Worm (Caenorhabditis elegans) whole organism, L1 larva: ENCODE results near the gene ceh-53.

Experiments used
- C16A3.4 ChIP-seq: fragments of 150-350 bp; optimal IDR thresholded peaks from 2 replicates; lab custom pipeline; 2014; ENCODE audit warnings: missing biosample characterization, missing genetic modification characterization
- F16B12.6 ChIP-seq: fragments of 150-350 bp; optimal IDR thresholded peaks from 2 replicates; lab custom pipeline; 2014; ENCODE audit warnings: missing biosample characterization, missing genetic modification characterization
- Y116A8C.19 ChIP-seq: sonication (generic microtip); optimal IDR thresholded peaks from 2 replicates; lab custom pipeline; 2016; ENCODE audit warnings: missing compliant biosample characterization, missing genetic modification characterization, borderline replicate concordance
- aha-1 ChIP-seq: fragments of 150-350 bp; optimal IDR thresholded peaks from 2 replicates; lab custom pipeline; 2014; ENCODE audit warnings: missing biosample characterization, missing genetic modification characterization
- alr-1 ChIP-seq: fragments of 200-800 bp; sonication (Bioruptor generic); optimal IDR thresholded peaks from 2 replicates; lab custom pipeline; 2018; ENCODE audit warnings: borderline replicate concordance, mild to moderate bottlenecking, missing genetic modification characterization, missing compliant biosample characterization
- blmp-1 ChIP-seq: fragments of 150-350 bp; optimal IDR thresholded peaks from 2 replicates; lab custom pipeline; 2014; ENCODE audit warnings: missing biosample characterization, missing genetic modification characterization
- ceh-8 ChIP-seq: fragments of 200-800 bp; sonication (Bioruptor generic); optimal IDR thresholded peaks from 2 replicates; lab custom pipeline; 2018; ENCODE audit warnings: mild to moderate bottlenecking, missing genetic modification characterization, moderate library complexity, missing compliant biosample characterization
- ceh-82 ChIP-seq, 3 experiments: fragments of 150-350 bp in 1 of 3; sonication (generic microtip) in 2 of 3; optimal IDR thresholded peaks; 2 replicates each; lab custom pipeline; 2014 to 2017; ENCODE audit warnings: missing biosample characterization in 3 of 3, missing genetic modification characterization in 3 of 3
- ceh-88 ChIP-seq: fragments of 200-800 bp; sonication (Bioruptor generic); IDR thresholded peaks from 2 replicates; pipeline ENCODE4 v1.3.6; 2022; ENCODE audit warnings: missing genetic modification characterization, missing compliant biosample characterization
- dsc-1 ChIP-seq: sonication (generic microtip); optimal IDR thresholded peaks from 2 replicates; lab custom pipeline; 2016; ENCODE audit warnings: mild to moderate bottlenecking, missing genetic modification characterization, missing compliant biosample characterization
- efl-1 ChIP-seq, 4 experiments: fragments of 150-350 bp; optimal IDR thresholded peaks in 3 of 4; peaks in 1 of 4; 1 replicate in 1 of 4; 2 replicates in 3 of 4; lab custom pipeline; 2014; ENCODE audit warnings: missing biosample characterization in 2 of 4, missing genetic modification characterization in 2 of 4, missing genetic modification reagents in 2 of 4
- efl-3 ChIP-seq: fragments of 200-800 bp; sonication (Bioruptor generic); optimal IDR thresholded peaks from 2 replicates; lab custom pipeline; 2018; ENCODE audit warnings: mild to moderate bottlenecking, missing genetic modification characterization, missing compliant biosample characterization
- elt-2 ChIP-seq: sonication (generic microtip); optimal IDR thresholded peaks from 2 replicates; lab custom pipeline; 2016; ENCODE audit warnings: missing genetic modification characterization, mild to moderate bottlenecking, inconsistent platforms, missing compliant biosample characterization, missing genetic modification reagents
- elt-3 ChIP-seq, 6 experiments: fragments of 150-350 bp in 1 of 6; sonication (generic microtip); optimal IDR thresholded peaks; 2 replicates each; lab custom pipeline; 2017 to 2018; ENCODE audit warnings: missing biosample characterization in 6 of 6, missing genetic modification characterization in 6 of 6, inconsistent platforms in 1 of 6
- fkh-4 ChIP-seq: sonication (generic microtip); optimal IDR thresholded peaks from 2 replicates; lab custom pipeline; 2016; ENCODE audit warnings: missing compliant biosample characterization, missing genetic modification characterization, borderline replicate concordance
- fkh-8 ChIP-seq: sonication (generic microtip); optimal IDR thresholded peaks from 2 replicates; lab custom pipeline; 2016; ENCODE audit warnings: mild to moderate bottlenecking, missing genetic modification characterization, missing compliant biosample characterization
- grh-1 ChIP-seq: fragments of 200-800 bp; sonication (Bioruptor generic); IDR thresholded peaks from 2 replicates; pipeline ENCODE4 v1.3.6; 2022; ENCODE audit warnings: missing genetic modification reagents, missing genetic modification characterization, missing compliant biosample characterization
- hpl-2 ChIP-seq: fragments of 150-350 bp; optimal IDR thresholded peaks from 2 replicates; lab custom pipeline; 2014; ENCODE audit warnings: missing biosample characterization, missing genetic modification reagents, missing genetic modification characterization
- irx-1 ChIP-seq: sonication (generic microtip); optimal IDR thresholded peaks from 2 replicates; lab custom pipeline; 2016; ENCODE audit warnings: missing genetic modification characterization, missing compliant biosample characterization
- lin-13 ChIP-seq: fragments of 150-350 bp; optimal IDR thresholded peaks from 2 replicates; lab custom pipeline; 2014; ENCODE audit warnings: missing biosample characterization, missing genetic modification reagents, missing genetic modification characterization
- lin-15B ChIP-seq: fragments of 150-350 bp; sonication (generic microtip); optimal IDR thresholded peaks from 3 replicates; lab custom pipeline; 2014; ENCODE audit warnings: missing biosample characterization, missing genetic modification characterization
- lsy-2 ChIP-seq, 2 experiments: fragments of 150-350 bp; optimal IDR thresholded peaks; 2 replicates each; lab custom pipeline; 2014; ENCODE audit warnings: missing biosample characterization in 2 of 2, missing genetic modification characterization in 2 of 2
- mab-9 ChIP-seq: fragments of 200-800 bp; sonication (Bioruptor generic); IDR thresholded peaks from 2 replicates; pipeline ENCODE4 v1.3.6; 2022; ENCODE audit warnings: missing genetic modification reagents, missing genetic modification characterization, missing compliant biosample characterization
- mdl-1 ChIP-seq, 2 experiments: fragments of 150-350 bp; optimal IDR thresholded peaks; 2 replicates each; lab custom pipeline; 2014 to 2017; ENCODE audit warnings: missing biosample characterization in 2 of 2, missing genetic modification characterization in 2 of 2, inconsistent platforms in 1 of 2
- mef-2 ChIP-seq: fragments of 150-350 bp; optimal IDR thresholded peaks from 2 replicates; lab custom pipeline; 2014; ENCODE audit warnings: missing biosample characterization, missing genetic modification characterization
- mep-1 ChIP-seq: fragments of 150-350 bp; optimal IDR thresholded peaks from 2 replicates; lab custom pipeline; 2014; ENCODE audit warnings: missing biosample characterization, missing genetic modification characterization
- nhr-11 ChIP-seq: fragments of 150-350 bp; optimal IDR thresholded peaks from 2 replicates; lab custom pipeline; 2014; ENCODE audit warnings: missing biosample characterization, missing genetic modification characterization
- nhr-12 ChIP-seq: sonication (generic microtip); optimal IDR thresholded peaks from 2 replicates; lab custom pipeline; 2017; ENCODE audit warnings: missing biosample characterization, missing genetic modification characterization
- nhr-20 ChIP-seq: sonication (generic microtip); optimal IDR thresholded peaks from 2 replicates; lab custom pipeline; 2016; ENCODE audit warnings: mild to moderate bottlenecking, missing genetic modification characterization, missing compliant biosample characterization
- nhr-28 ChIP-seq: fragments of 150-350 bp; optimal IDR thresholded peaks from 2 replicates; lab custom pipeline; 2014; ENCODE audit warnings: missing biosample characterization, missing genetic modification characterization
- nhr-71 ChIP-seq: sonication (generic microtip); optimal IDR thresholded peaks from 2 replicates; lab custom pipeline; 2016; ENCODE audit warnings: mild to moderate bottlenecking, missing genetic modification characterization, moderate library complexity, missing compliant biosample characterization
- nhr-77 ChIP-seq: fragments of 150-350 bp; optimal IDR thresholded peaks from 2 replicates; lab custom pipeline; 2014; ENCODE audit warnings: missing biosample characterization, missing genetic modification characterization
- nhr-90 ChIP-seq: sonication (generic microtip); optimal IDR thresholded peaks from 2 replicates; lab custom pipeline; 2016; ENCODE audit warnings: mild to moderate bottlenecking, missing genetic modification characterization, missing compliant biosample characterization; ENCODE audit not compliant: poor library complexity
- pag-3 ChIP-seq: sonication (generic microtip); optimal IDR thresholded peaks from 2 replicates; lab custom pipeline; 2017; ENCODE audit warnings: missing genetic modification characterization, mild to moderate bottlenecking, missing compliant biosample characterization, antibody characterized with exemption, borderline replicate concordance; ENCODE audit not compliant: insufficient read depth
- skn-1 ChIP-seq: fragments of 150-350 bp; optimal IDR thresholded peaks from 2 replicates; lab custom pipeline; 2014; ENCODE audit warnings: missing biosample characterization, missing genetic modification characterization
- snpc-4 ChIP-seq: fragments of 150-350 bp; optimal IDR thresholded peaks from 2 replicates; lab custom pipeline; 2014; ENCODE audit warnings: missing biosample characterization, missing genetic modification characterization
- sox-4 ChIP-seq: sonication (generic microtip); optimal IDR thresholded peaks from 2 replicates; lab custom pipeline; 2016; ENCODE audit warnings: missing genetic modification characterization, missing compliant biosample characterization
- sptf-1 ChIP-seq: fragments of 150-350 bp; optimal IDR thresholded peaks from 2 replicates; lab custom pipeline; 2014; ENCODE audit warnings: missing biosample characterization, missing genetic modification characterization
- tbx-2 ChIP-seq: sonication (generic microtip); optimal IDR thresholded peaks from 2 replicates; lab custom pipeline; 2016; ENCODE audit warnings: missing genetic modification characterization, missing compliant biosample characterization
- unc-130 ChIP-seq: fragments of 150-350 bp; optimal IDR thresholded peaks from 2 replicates; lab custom pipeline; 2017; ENCODE audit warnings: missing biosample characterization, missing genetic modification characterization, inconsistent platforms
- unc-30 ChIP-seq: sonication (generic microtip); optimal IDR thresholded peaks from 2 replicates; lab custom pipeline; 2017; ENCODE audit warnings: missing biosample characterization, missing genetic modification characterization
- unc-86 ChIP-seq: sonication (generic microtip); optimal IDR thresholded peaks from 2 replicates; lab custom pipeline; 2016; ENCODE audit warnings: missing genetic modification characterization, missing compliant biosample characterization
- xbp-1 ChIP-seq: sonication (generic microtip); optimal IDR thresholded peaks from 2 replicates; lab custom pipeline; 2016; ENCODE audit warnings: missing genetic modification characterization, missing compliant biosample characterization

Gene ceh-53

ce11 chrIV:3515412-3516046 is 17.5 kb downstream of the ceh-53 start (continued):
- TF ChIP-seq nhr-90, result no peak
- peak; percentile 66 for TF ChIP-seq nhr-71 (tag; lab: Kevin White, UChicago)
- peak; percentile 42 for TF ChIP-seq nhr-20 (tag; lab: Kevin White, UChicago)
- no peak for TF ChIP-seq elt-2
- peak; percentile 25 for TF ChIP-seq mep-1 (tag; lab: Kevin White, UChicago)
- peak; percentile 61 to 71 for TF ChIP-seq efl-1 (optimal IDR thresholded peaks at IDR 0.05; lab: Kevin White, UChicago)
- peak; percentile 49 to 96 for TF ChIP-seq efl-1 (GFP tag; optimal IDR thresholded peaks at IDR 0.05 in 1 of 2; lab: Kevin White, UChicago)
- peak; percentile 58 to 83 (median 59) for TF ChIP-seq ceh-82 (tag; optimal IDR thresholded peaks at IDR 0.05; lab: Kevin White, UChicago)
- TF ChIP-seq unc-130 (tag; lab: Kevin White, UChicago), result no peak
- TF ChIP-seq hpl-2 (GFP tag; lab: Kevin White, UChicago), result no peak
- TF ChIP-seq tbx-2 (tag; lab: Kevin White, UChicago), result peak; percentile 38
- peak; percentile 34 to 70 for TF ChIP-seq lsy-2 (tag; optimal IDR thresholded peaks at IDR 0.05; lab: Kevin White, UChicago)
- TF ChIP-seq skn-1 (tag; lab: Kevin White, UChicago), result peak; percentile 90
- TF ChIP-seq fkh-4 (tag; lab: Kevin White, UChicago), result no peak
- peak; percentile 40 for TF ChIP-seq dsc-1 (tag; lab: Kevin White, UChicago)
- TF ChIP-seq efl-3 (GFP tag; lab: Kevin White, UChicago), result no peak
- peak; percentile 24 for TF ChIP-seq C16A3.4 (tag; lab: Kevin White, UChicago)
- peak in 1 of 2 experiments; percentile 4 for TF ChIP-seq mdl-1 (tag; optimal IDR thresholded peaks at IDR 0.05; lab: Kevin White, UChicago)
- TF ChIP-seq snpc-4 (tag; lab: Kevin White, UChicago), result no peak
- no peak for TF ChIP-seq ceh-88 (GFP tag; lab: Robert Waterston, UW)
- TF ChIP-seq unc-86, result peak; percentile 25

ce11 chrIV:3516586-3516985 is 18.6 kb downstream of the ceh-53 start, which contains the start of gene unc-33:
Gene unc-33, plus strand, starts transcription at chrIV:3516886.
- no peak for TF ChIP-seq nhr-20 (tag; lab: Kevin White, UChicago)
- no peak for TF ChIP-seq fkh-4 (tag; lab: Kevin White, UChicago)
- no peak for TF ChIP-seq ceh-82 (tag; optimal IDR thresholded peaks at IDR 0.05; lab: Kevin White, UChicago)
- TF ChIP-seq grh-1 (GFP tag; lab: Robert Waterston, UW), result no peak
- no peak for TF ChIP-seq nhr-12 (tag; lab: Kevin White, UChicago)
- no peak for TF ChIP-seq elt-3 (tag; optimal IDR thresholded peaks at IDR 0.05; lab: Kevin White, UChicago)
- no peak for TF ChIP-seq nhr-28
- no peak for TF ChIP-seq Y116A8C.19

- no peak for TF ChIP-seq nhr-11 (tag; lab: Kevin White, UChicago)
- no peak for TF ChIP-seq irx-1 (tag; lab: Kevin White, UChicago)
- TF ChIP-seq snpc-4 (tag; lab: Kevin White, UChicago), result no peak
- TF ChIP-seq ceh-82 (tag; optimal IDR thresholded peaks at IDR 0.05; lab: Kevin White, UChicago), result no peak
- TF ChIP-seq efl-3 (GFP tag; lab: Kevin White, UChicago), result no peak
- TF ChIP-seq hpl-2 (GFP tag; lab: Kevin White, UChicago), result no peak
- TF ChIP-seq nhr-90, result no peak
- TF ChIP-seq xbp-1 (tag; lab: Kevin White, UChicago), result no peak
- TF ChIP-seq mab-9 (GFP tag; lab: Robert Waterston, UW), result no peak
- TF ChIP-seq, all 84 proteins: peak for 0
Measured at ce11 chrIV:3517582-3517981, 19.6 kb downstream of the ceh-53 start.

ce11 chrIV:3519352-3519751 is 21.3 kb downstream of the ceh-53 start:
- TF ChIP-seq blmp-1 (tag; lab: Kevin White, UChicago) (peak; percentile 98), alr-1 (no peak), F16B12.6 (tag; lab: Kevin White, UChicago) (peak; percentile 4), grh-1 (GFP tag; lab: Robert Waterston, UW) (no peak), efl-3 (GFP tag; lab: Kevin White, UChicago) (no peak), C16A3.4 (tag; lab: Kevin White, UChicago) (no peak), ceh-88 (GFP tag; lab: Robert Waterston, UW) (no peak), elt-2 (no peak), hpl-2 (GFP tag; lab: Kevin White, UChicago) (no peak), lin-15B (tag; lab: Kevin White, UChicago) (no peak), aha-1 (tag; lab: Kevin White, UChicago) (no peak), nhr-77 (tag; lab: Kevin White, UChicago) (no peak), snpc-4 (tag; lab: Kevin White, UChicago) (peak; percentile 88), elt-3 (tag; optimal IDR thresholded peaks at IDR 0.05; lab: Kevin White, UChicago) (no peak), sptf-1 (tag; lab: Kevin White, UChicago) (no peak), pag-3 (tag; lab: Kevin White, UChicago) (no peak), unc-30 (tag; lab: Kevin White, UChicago) (no peak), sox-4 (tag; lab: Kevin White, UChicago) (no peak), mef-2 (no peak), fkh-8 (tag; lab: Kevin White, UChicago) (peak; percentile 8), fkh-4 (tag; lab: Kevin White, UChicago) (no peak), lin-13 (peak; percentile 3), ceh-8 (GFP tag; lab: Kevin White, UChicago) (peak; percentile 0), dsc-1 (tag; lab: Kevin White, UChicago) (peak; percentile 33), irx-1 (tag; lab: Kevin White, UChicago) (no peak)
